Worm (Caenorhabditis elegans): Measurements from ENCODE around the gene M18.6.

Gene M18.6

ce11 chrIV:12167944-12168343, 46.8 kb downstream of the M18.6 start, which contains the start of gene F20B10.3:
Gene F20B10.3 (plus strand): TSS chrIV:12168244.
- no peak for TF ChIP-seq drap-1 (GFP tag; optimal IDR thresholded peaks at IDR 0.05)
